Fruit fly (Drosophila melanogaster) S2 (cell line): ENCODE results near the gene path.

ENCODE experiments used
- CG8478 ChIP-seq: fragments of >200 bp; optimal IDR thresholded peaks from 2 replicates; lab custom pipeline; 2018
- CTCF ChIP-seq, 2 experiments: fragments of >200 bp; optimal IDR thresholded peaks; 2 replicates each; lab custom pipeline; 2018

The path gene

DNA sequence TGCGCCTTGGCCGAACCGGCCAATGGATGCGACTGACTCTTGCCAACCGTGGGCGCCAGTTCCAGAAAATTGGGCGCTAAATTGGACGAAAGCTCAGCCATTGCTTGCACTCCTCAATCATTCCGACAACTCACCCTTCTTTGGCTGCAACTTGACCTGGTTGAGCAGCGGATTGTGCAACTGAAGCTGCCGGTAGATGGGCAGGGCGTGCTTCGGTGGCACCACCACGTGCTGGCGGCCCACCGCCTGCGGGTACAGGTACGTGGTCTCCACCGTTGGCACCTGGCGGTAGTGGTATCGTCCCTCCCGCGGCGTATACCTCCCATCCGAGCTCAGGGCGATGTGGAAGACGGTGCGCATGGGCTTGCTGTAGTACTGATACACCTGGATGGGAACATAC is 14.7 kb downstream of the path start:
- TF ChIP-seq CG8478 (lab: Kevin White, UChicago) (no peak), CTCF (optimal IDR thresholded peaks at IDR 0.05; lab: Kevin White, UChicago) (no peak)

DNA sequence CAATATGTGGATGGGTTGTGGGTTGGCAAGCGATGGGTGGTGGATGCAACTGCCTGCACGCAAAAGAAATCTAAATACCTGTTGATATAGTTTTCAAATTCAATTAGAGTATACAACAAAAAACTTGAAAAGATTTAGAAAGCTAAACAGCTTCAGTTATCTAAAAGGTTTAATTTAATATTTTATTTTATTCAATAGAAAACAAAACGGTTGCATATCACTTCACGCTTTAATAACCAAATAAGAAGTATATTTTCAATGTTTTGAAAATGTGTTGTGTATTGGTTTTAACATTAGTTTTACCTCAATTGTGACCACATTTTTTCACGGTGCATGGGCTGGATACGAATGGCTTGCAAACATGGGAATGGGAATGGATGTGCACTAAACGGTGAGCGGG is 15.5 kb downstream of the path start:
- TF ChIP-seq CG8478 (lab: Kevin White, UChicago) (no peak), CTCF (optimal IDR thresholded peaks at IDR 0.05; lab: Kevin White, UChicago) (no peak)

DNA sequence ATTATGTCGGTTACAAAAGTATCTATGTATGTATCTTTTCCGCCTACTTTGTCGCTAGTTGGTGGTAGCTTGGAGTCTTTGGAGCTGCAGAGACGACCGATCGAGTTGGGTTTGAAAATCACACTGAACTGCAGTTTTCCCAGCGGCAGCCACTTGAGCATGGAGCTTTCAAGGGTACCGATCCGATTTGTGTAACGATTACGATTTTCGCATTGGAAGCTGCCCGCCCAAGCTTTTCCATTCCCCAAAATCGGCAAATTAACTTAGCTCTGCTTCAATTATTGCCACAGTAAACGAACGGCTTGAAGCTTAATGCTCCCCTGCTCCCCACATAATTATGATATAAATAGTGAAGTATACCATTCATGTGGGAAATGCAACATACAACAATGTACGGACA is 16.0 kb downstream of the path start, which contains the start of gene CG32036:
TSS of gene CG32036 (minus strand) at position 101 of the 400 bp plus-strand sequence.
- no peak for TF ChIP-seq CG8478 (lab: Kevin White, UChicago)
- TF ChIP-seq CTCF (optimal IDR thresholded peaks at IDR 0.05; lab: Kevin White, UChicago): no peak

DNA sequence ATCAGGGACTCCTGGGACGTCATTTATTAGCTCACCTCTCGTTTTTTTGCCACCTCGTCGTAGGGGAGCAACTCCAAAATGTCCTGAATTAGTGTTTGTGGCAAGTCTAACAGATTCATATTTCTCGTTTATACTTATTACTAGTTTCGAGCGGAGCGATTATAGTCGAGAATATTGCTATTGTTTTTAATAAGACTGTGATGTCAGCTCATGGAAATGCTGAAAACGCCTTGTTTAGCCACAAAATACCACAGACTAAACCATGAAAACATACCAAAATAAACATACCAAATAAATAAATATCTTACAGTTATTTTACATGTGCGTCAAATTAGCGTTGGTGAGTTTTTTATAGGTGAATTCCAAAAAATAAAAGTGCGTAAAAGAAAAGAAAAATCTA is 17.5 kb downstream of the path start, which contains the start of gene pall:
TSS of gene pall (minus strand) at position 205 of the 400 bp plus-strand sequence.
- peak in 1 of 2 experiments; percentile 6 for TF ChIP-seq CTCF (optimal IDR thresholded peaks at IDR 0.05; lab: Kevin White, UChicago)
- TF ChIP-seq CG8478 (lab: Kevin White, UChicago): no peak

DNA sequence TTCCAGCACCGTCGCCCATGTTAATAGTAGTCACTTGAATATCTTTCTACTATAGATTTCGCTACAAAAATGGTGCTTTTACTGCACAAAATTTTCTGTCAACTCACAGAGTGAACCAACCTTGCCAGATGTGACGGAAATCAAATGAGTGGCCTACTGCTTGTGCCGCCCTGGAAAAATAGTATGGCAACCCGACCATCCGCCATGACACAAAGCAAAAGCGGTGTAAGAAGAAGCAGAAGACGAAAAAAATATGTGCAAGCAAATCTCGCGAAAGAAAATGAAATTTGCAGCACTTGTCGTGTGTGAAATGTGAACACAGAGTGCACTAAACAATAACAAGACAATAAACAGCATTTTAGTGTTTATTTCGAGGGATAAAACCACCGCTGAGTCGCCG is 28.3 kb downstream of the path start, which contains the start of the genes Uch-L5 and Jarid2:
TSS of gene Uch-L5 (minus strand) at position 137 of the 400 bp plus-strand sequence.
TSS of gene Jarid2 (plus strand) at position 210 of the 400 bp plus-strand sequence.
- no peak for TF ChIP-seq CG8478 (lab: Kevin White, UChicago)
- TF ChIP-seq CTCF (optimal IDR thresholded peaks at IDR 0.05; lab: Kevin White, UChicago): peak; percentile 11 to 47

DNA sequence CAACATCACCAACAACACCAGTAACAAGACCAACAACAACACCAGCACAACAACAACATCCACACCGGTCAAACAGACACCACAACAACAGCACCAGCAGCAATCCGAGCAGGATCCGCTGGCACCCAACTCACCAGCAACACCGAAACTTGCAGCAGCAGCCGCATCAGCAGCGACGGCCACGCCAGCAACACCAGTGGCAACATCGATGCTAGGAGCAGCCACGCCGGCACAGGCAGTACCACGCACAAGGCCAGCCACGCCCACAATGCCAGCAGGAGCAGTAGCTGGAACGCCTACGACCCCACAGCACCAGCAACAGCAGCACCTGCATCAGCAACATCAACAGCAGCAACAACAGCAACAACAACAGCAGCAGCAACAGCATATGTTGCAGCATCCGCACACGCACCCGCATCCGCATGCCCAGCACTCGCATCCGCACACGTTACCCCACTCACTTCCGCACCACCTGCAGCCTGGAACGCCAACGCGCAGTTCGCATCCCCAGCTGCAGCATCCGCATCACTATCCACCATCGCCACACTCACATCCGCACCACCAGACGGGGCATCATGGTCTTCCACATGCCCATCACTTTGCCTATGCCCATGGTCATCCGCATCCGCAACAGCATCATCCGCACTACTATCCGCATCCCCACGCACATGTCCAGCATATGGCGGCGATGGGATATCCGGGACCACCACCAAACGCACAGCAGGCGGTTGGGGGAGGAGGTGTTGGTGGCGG is 33.8 kb downstream of the path start:
- no peak for TF ChIP-seq CTCF (optimal IDR thresholded peaks at IDR 0.05; lab: Kevin White, UChicago)
- no peak for TF ChIP-seq CG8478 (lab: Kevin White, UChicago)

DNA sequence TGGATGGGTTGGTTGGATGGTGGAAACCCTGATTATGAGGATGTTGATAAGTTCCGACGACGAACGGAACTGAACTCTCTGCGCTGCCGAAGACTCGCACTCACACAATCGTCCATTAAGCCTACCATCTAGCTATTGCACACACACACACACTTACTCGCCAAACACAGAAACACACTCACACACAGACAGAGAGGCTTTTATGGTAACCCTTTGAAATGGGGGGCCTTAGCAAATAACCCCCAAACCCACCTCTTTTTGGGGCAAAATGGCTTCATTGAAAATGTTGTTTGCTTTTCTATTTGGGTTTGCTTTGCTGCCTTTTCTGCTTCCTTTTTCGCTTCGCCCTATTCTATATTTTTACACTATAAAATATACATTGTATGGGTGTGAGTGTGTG is 36.0 kb downstream of the path start:
- no peak for TF ChIP-seq CG8478 (lab: Kevin White, UChicago)
- no peak for TF ChIP-seq CTCF (optimal IDR thresholded peaks at IDR 0.05; lab: Kevin White, UChicago)

DNA sequence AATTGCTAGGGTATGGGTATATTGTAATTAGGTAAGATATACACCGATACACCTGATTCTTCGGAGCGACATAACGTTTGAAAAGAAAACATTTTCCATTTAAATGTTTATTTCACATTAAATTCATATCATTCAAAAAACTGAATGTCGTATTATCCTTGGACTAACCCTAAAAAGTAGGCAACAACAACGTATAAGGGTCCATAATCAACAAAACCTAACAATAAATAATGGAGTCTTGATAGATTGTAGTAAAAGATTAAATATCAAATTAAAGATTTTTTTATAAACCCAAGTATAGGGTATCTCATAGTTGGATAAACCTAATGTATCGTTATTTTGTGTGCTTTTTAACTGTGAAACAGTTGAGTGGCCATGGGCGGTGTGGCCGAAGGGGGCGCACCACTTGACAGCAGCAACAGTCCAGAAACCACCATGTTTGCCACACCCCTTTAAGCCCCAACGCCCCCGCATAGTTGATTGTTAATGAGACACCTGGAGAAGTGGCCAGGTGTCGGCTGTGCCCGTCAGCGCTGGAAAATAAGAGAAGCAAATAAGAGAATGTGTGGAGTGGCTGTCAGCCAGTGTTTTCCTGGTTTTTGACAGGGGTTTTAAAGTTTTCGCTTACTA is 36.8 kb downstream of the path start:
- TF ChIP-seq CTCF (optimal IDR thresholded peaks at IDR 0.05; lab: Kevin White, UChicago) (no peak), CG8478 (lab: Kevin White, UChicago) (no peak)

DNA sequence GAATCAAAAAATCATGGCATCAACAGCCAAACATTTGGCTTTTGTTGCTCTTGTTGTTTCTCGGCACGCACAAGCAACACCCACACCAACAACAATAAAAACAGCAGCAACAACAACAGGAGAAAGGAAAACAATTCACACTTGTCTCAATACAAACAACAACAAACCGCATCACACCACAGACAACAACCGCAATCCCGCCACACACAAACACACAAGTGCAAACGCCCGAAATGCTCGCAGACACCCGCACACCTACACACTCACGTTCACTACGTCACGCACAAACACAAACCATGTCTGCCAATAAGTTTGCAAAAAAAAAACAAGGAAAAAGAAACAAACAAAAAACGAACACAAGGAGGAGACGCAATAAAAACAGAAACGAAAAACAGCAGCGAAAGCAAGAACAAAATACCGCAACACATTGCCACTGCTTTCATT is 37.3 kb downstream of the path start:
- no peak for TF ChIP-seq CG8478 (lab: Kevin White, UChicago)
- no peak for TF ChIP-seq CTCF (optimal IDR thresholded peaks at IDR 0.05; lab: Kevin White, UChicago)

DNA sequence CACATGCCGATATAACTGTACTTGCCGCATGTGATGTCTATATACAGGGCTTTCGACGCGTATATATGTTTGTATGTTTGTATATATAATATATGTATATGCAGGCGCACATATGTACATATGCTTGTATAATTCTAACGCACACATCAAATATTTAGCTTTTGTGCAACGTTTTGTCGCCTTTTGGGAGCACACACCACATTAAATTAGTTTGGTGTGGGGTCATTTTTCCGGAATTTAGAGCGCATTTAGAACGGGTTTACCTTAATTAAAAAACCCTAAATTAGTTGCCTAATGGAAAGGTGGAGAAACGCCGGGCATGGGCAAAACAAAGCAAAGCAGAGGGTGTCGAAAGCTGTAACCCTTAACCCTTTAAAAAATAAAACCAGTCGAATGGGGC is 37.9 kb downstream of the path start:
- TF ChIP-seq CG8478 (lab: Kevin White, UChicago): no peak

DNA sequence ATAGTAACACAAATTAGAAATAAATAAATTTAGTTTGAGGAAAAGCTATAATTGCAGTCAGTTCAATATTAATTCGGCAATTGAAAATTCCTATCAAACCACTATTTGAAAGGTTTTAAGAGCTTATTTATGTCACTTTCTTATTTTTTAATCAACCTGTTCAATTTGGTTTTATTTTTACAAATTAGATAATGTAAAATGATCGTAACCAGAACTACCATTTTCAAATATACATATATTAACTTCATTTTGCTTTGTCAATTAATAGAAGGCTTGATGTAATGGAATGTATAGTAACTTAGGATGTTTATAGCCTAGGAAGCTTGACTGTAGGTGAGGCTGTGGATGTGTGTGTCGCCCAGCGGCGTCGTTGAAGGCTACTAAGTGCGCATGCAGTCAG is 38.5 kb downstream of the path start:
- TF ChIP-seq CTCF (optimal IDR thresholded peaks at IDR 0.05; lab: Kevin White, UChicago): no peak
- TF ChIP-seq CG8478 (lab: Kevin White, UChicago): no peak

DNA sequence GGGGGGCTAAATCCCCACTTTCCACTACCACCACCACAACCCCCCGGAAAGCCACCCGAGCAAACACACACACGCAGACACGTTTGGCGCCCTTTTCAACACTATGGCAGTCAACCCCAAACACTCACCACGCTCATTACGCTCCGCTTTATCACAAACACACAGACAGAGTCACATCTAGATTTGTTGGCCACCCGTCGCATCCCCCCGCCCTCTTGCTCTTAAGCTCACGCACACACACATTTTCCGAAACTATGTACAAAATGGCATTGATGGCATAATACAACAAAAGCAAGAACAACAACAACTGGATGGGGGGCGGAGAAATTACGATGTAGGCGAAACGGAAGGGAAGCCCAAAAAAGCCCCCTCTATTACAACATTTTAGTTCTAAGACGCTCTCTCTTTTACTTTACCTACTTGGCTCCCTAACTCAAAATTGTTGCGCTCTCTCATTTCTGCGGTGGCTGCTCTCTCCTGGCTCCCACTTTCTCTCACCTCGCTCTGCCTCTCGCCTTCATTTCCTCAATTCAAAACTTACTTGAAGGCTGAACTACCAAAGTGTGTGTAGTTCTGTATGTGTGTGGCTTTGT is 39.4 kb downstream of the path start:
- TF ChIP-seq CTCF (optimal IDR thresholded peaks at IDR 0.05; lab: Kevin White, UChicago): no peak
- no peak for TF ChIP-seq CG8478 (lab: Kevin White, UChicago)

DNA sequence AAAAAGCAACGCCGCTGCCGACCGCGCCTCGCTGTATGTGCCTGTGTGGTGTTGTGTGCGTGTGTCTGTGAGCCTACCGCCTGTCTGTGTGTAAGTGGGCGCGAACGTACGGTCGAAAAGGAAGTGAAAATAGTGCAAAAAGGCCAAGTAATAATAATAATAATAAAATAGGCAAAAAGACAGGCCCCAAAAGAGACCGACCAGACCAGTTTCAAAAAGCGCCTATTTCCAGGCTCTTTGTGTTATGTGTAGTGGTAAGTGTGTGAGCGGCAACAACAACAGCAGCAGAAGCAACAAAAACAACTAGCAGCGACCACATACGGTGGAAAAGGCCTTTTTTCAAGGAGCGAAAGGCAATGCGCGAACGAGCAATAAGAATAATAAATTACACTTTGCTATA is 42.3 kb downstream of the path start:
- TF ChIP-seq CG8478 (lab: Kevin White, UChicago) (no peak), CTCF (optimal IDR thresholded peaks at IDR 0.05; lab: Kevin White, UChicago) (no peak)

DNA sequence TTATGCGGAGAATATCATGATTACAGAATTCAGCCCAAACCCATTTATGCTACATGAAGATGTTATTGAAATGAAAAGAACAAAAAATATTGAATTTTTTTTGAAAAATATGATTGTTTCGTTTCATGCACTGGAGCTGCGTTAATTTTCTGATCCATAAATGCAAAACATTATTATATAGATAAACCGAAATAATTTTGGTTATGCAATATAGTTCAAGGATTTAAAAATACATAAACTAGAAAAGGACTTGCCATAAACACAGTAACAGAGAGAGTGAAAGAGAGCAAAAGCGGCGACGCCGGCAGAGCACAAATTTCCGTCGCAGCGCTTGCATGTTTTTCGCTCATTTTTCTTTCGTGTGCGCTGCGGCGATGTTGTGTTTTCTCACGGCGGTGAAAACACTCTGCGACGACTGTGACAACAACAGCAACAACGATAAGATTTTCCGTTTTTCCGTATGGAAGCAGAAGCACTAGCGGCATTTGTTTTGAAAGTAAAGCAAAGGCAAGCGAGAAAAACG is 42.8 kb downstream of the path start:
- TF ChIP-seq CG8478 (lab: Kevin White, UChicago) (no peak), CTCF (optimal IDR thresholded peaks at IDR 0.05; lab: Kevin White, UChicago) (no peak)
